Fruit fly (Drosophila melanogaster): ENCODE measurements around the gene CG9215.

Gene CG9215

dm6 chrX:15594230-15594857 is 11.7 kb upstream of the CG9215 start (continued):
- TF ChIP-seq D (optimal IDR thresholded peaks at IDR 0.05) (no peak), D (GFP tag; optimal IDR thresholded peaks at IDR 0.05) (no peak), grn (GFP tag; optimal IDR thresholded peaks at IDR 0.05) (no peak), gce (GFP tag; IDR thresholded peaks at IDR 0.05) (no peak), Poxn (GFP tag; IDR thresholded peaks at IDR 0.05) (no peak), CG1529 (GFP tag; optimal IDR thresholded peaks at IDR 0.05) (no peak), wor (GFP tag; IDR thresholded peaks at IDR 0.05) (no peak), br (optimal IDR thresholded peaks at IDR 0.05) (no peak), CG32532 (GFP tag; IDR thresholded peaks at IDR 0.05) (peak; percentile 85), CG13894 (tag; optimal IDR thresholded peaks at IDR 0.05) (no peak), HmgZ (tag; optimal IDR thresholded peaks at IDR 0.05) (peak; percentile 25), dm (GFP tag; optimal IDR thresholded peaks at IDR 0.05) (no peak), CG15514 (GFP tag; optimal IDR thresholded peaks at IDR 0.05) (no peak), pfk (GFP tag; optimal IDR thresholded peaks at IDR 0.05) (no peak), fu2 (GFP tag; optimal IDR thresholded peaks at IDR 0.05) (no peak), pnt (GFP tag; optimal IDR thresholded peaks at IDR 0.05) (no peak), Meics (GFP tag; optimal IDR thresholded peaks at IDR 0.05) (peak; percentile 27), CG10147 (GFP tag; optimal IDR thresholded peaks at IDR 0.05) (no peak), CG10274 (GFP tag; optimal IDR thresholded peaks at IDR 0.05) (no peak), psq (GFP tag; optimal IDR thresholded peaks at IDR 0.05) (no peak), CG16863 (GFP tag; optimal IDR thresholded peaks at IDR 0.05) (no peak), Xrp1 (GFP tag; IDR thresholded peaks at IDR 0.05) (no peak), slbo (GFP tag; IDR thresholded peaks at IDR 0.05) (peak; percentile 79), her (GFP tag; optimal IDR thresholded peaks at IDR 0.05) (no peak), CG12769 (tag; optimal IDR thresholded peaks at IDR 0.05) (no peak), luna (GFP tag; optimal IDR thresholded peaks at IDR 0.05) (no peak), CG4617 (GFP tag; optimal IDR thresholded peaks at IDR 0.05; ENCODE audit: borderline replicate concordance) (no peak), CG9817 (tag; optimal IDR thresholded peaks at IDR 0.05) (peak; percentile 49), B-H1 (GFP tag; IDR thresholded peaks at IDR 0.05) (no peak), Adf1 (GFP tag; IDR thresholded peaks at IDR 0.05) (no peak), jigr1 (GFP tag; IDR thresholded peaks at IDR 0.05) (no peak), chm (GFP tag; IDR thresholded peaks at IDR 0.05) (no peak), Hr78 (GFP tag; optimal IDR thresholded peaks at IDR 0.05) (no peak), CG4328 (GFP tag; optimal IDR thresholded peaks at IDR 0.05) (no peak), D19B (GFP tag; optimal IDR thresholded peaks at IDR 0.05) (no peak), bigmax (GFP tag; optimal IDR thresholded peaks at IDR 0.05) (no peak), zf30C (GFP tag; optimal IDR thresholded peaks at IDR 0.05) (no peak), CG8924 (tag; optimal IDR thresholded peaks at IDR 0.05) (no peak), CG14667 (GFP tag; IDR thresholded peaks at IDR 0.05) (peak; percentile 63), tin (GFP tag; optimal IDR thresholded peaks at IDR 0.05) (peak; percentile 29), Med (GFP tag) (peak; percentile 75), CG16813 (GFP tag; IDR thresholded peaks at IDR 0.05; ENCODE audit: partially characterized antibody) (peak; percentile 61), Dbx (GFP tag; IDR thresholded peaks at IDR 0.05) (peak; percentile 74), CG18011 (GFP tag; optimal IDR thresholded peaks at IDR 0.05) (no peak), dimm (GFP tag; IDR thresholded peaks at IDR 0.05) (no peak), hkb (optimal IDR thresholded peaks at IDR 0.05) (no peak), hkb (GFP tag; IDR thresholded peaks at IDR 0.05) (no peak), slou (GFP tag; optimal IDR thresholded peaks at IDR 0.05) (no peak), CG12391 (tag; optimal IDR thresholded peaks at IDR 0.05) (no peak), CG17802 (tag; optimal IDR thresholded peaks at IDR 0.05) (no peak), chn (GFP tag; optimal IDR thresholded peaks at IDR 0.05) (no peak), Doc2 (GFP tag; IDR thresholded peaks at IDR 0.05) (no peak)

All from whole organism, embryonic.